Comparison of ENCODE assay signal across 5 fruit fly cellular contexts in the genomic region with DNA sequence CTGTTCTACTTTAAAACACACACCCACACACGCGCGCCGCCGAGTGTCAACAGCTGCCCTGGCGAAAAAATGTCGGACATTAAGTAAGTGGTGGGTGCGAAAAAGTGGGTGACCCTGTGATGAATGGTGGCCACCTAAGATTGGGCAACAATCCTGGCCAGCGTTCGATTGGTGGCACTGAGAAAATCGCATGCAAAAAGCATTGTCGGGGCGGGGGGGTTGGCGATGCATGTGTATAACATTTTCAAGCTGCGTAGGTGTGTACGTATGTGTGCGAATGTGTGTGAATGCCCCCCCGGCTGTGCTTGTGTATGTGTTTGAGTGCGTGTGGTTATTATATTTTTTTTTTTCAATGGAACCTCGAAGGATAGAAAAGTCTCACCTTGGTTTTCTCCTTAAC.
TF ChIP-seq lines count a peak whose summit lies in the region.

No protein-coding gene starts in this region.

- TF ChIP-seq CTCF in whole organism, embryonic (GFP tag; optimal IDR thresholded peaks at IDR 0.05; lab: Kevin White, UChicago), result no peak

TF ChIP-seq in whole organism, 6 proteins besides CTCF, POLR2A, EP300 and RAD21:
- TF ChIP-seq EcR (GFP tag; optimal IDR thresholded peaks at IDR 0.05; lab: Kevin White, UChicago), result no peak
- TF ChIP-seq CG8478 (optimal IDR thresholded peaks at IDR 0.05; lab: Kevin White, UChicago), result peak; percentile 67
TF ChIP-seq in whole organism: peak in this region for 1.

TF ChIP-seq in whole organism, adult, 20 proteins besides CTCF, POLR2A, EP300 and RAD21:
- no peak for TF ChIP-seq CG1620 (GFP tag; optimal IDR thresholded peaks at IDR 0.05; lab: Kevin White, UChicago)
- peak; percentile 62 for TF ChIP-seq Mnt (GFP tag; optimal IDR thresholded peaks at IDR 0.05; lab: Kevin White, UChicago)
TF ChIP-seq in whole organism, adult: peak in this region for 1.

TF ChIP-seq in whole organism, embryonic, 481 proteins besides CTCF, POLR2A, EP300 and RAD21 (continues in another document):
- TF ChIP-seq bab2 (GFP tag; optimal IDR thresholded peaks at IDR 0.05; lab: Kevin White, UChicago) (no peak), cad (GFP tag; optimal IDR thresholded peaks at IDR 0.05; lab: Kevin White, UChicago) (no peak), tna (GFP tag; IDR thresholded peaks at IDR 0.05; lab: Robert Waterston, UW; ENCODE audit: partially characterized antibody) (no peak), D (optimal IDR thresholded peaks at IDR 0.05; lab: Kevin White, UChicago) (peak; percentile 6), D (GFP tag; optimal IDR thresholded peaks at IDR 0.05; lab: Kevin White, UChicago) (no peak), ro (GFP tag; IDR thresholded peaks at IDR 0.05; lab: Robert Waterston, UW) (no peak), crol (GFP tag; IDR thresholded peaks at IDR 0.05; lab: Robert Waterston, UW) (peak; percentile 85), CG6175 (GFP tag; IDR thresholded peaks at IDR 0.05; lab: Robert Waterston, UW) (no peak), CG7839 (tag; optimal IDR thresholded peaks at IDR 0.05; lab: Kevin White, UChicago) (no peak), en (GFP tag; optimal IDR thresholded peaks at IDR 0.05; lab: Kevin White, UChicago) (no peak), sr (GFP tag; IDR thresholded peaks at IDR 0.05; lab: Robert Waterston, UW) (peak; percentile 75), lov (optimal IDR thresholded peaks at IDR 0.05; lab: Kevin White, UChicago) (no peak), lov (GFP tag; IDR thresholded peaks at IDR 0.05; lab: Robert Waterston, UW) (no peak), ranshi (GFP tag; IDR thresholded peaks at IDR 0.05; lab: Robert Waterston, UW) (no peak), CG17612 (GFP tag; IDR thresholded peaks at IDR 0.05; lab: Robert Waterston, UW) (no peak), CG14050 (GFP tag; IDR thresholded peaks at IDR 0.05; lab: Robert Waterston, UW) (no peak), ac (GFP tag; optimal IDR thresholded peaks at IDR 0.05; lab: Kevin White, UChicago) (no peak), jigr1 (GFP tag; IDR thresholded peaks at IDR 0.05; lab: Robert Waterston, UW) (no peak), CG16863 (GFP tag; optimal IDR thresholded peaks at IDR 0.05; lab: Kevin White, UChicago) (no peak), Hsf (GFP tag; optimal IDR thresholded peaks at IDR 0.05; lab: Kevin White, UChicago) (no peak), Fer2 (tag; optimal IDR thresholded peaks at IDR 0.05; lab: Kevin White, UChicago) (no peak), Med (GFP tag; lab: Kevin White, UChicago) (no peak), twi (tag; optimal IDR thresholded peaks at IDR 0.05; lab: Kevin White, UChicago) (no peak), Mrtf (GFP tag; IDR thresholded peaks at IDR 0.05; lab: Robert Waterston, UW) (no peak), chm (GFP tag; IDR thresholded peaks at IDR 0.05; lab: Robert Waterston, UW) (no peak), cg (GFP tag; optimal IDR thresholded peaks at IDR 0.05; lab: Kevin White, UChicago) (peak; percentile 96), ewg (GFP tag; optimal IDR thresholded peaks at IDR 0.05; lab: Kevin White, UChicago) (no peak), CG8478 (optimal IDR thresholded peaks at IDR 0.05; lab: Kevin White, UChicago) (peak; percentile 76), YL-1 (GFP tag; optimal IDR thresholded peaks at IDR 0.05; lab: Kevin White, UChicago) (peak; percentile 62)

TF ChIP-seq in whole organism, pupa, 21 proteins besides CTCF, POLR2A, EP300 and RAD21:
- TF ChIP-seq CG14655 (GFP tag; optimal IDR thresholded peaks at IDR 0.05; lab: Kevin White, UChicago) (no peak), EcR (GFP tag; optimal IDR thresholded peaks at IDR 0.05; lab: Kevin White, UChicago) (peak; percentile 18)

TF ChIP-seq in whole organism, wandering third instar larva, 38 proteins besides CTCF, POLR2A, EP300 and RAD21:
- TF ChIP-seq N (GFP tag; optimal IDR thresholded peaks at IDR 0.05; lab: Kevin White, UChicago), result peak; percentile 58
- TF ChIP-seq dmrt93B (GFP tag; optimal IDR thresholded peaks at IDR 0.05; lab: Kevin White, UChicago), result no peak
TF ChIP-seq in whole organism, wandering third instar larva: peak in this region for 1.
